Worm (Caenorhabditis elegans) whole organism, L2 larva: ENCODE results near the gene srb-16.

ENCODE experiments used
- lin-13 ChIP-seq: fragments of 150-350 bp; optimal IDR thresholded peaks from 2 replicates; lab custom pipeline; 2014; ENCODE audit warnings: missing biosample characterization, missing genetic modification reagents, missing genetic modification characterization
- nhr-23 ChIP-seq: fragments of 150-350 bp; optimal IDR thresholded peaks from 2 replicates; lab custom pipeline; 2014; ENCODE audit warnings: missing biosample characterization, missing genetic modification reagents, missing genetic modification characterization
- nhr-6 ChIP-seq: fragments of 150-350 bp; optimal IDR thresholded peaks from 2 replicates; lab custom pipeline; 2014; ENCODE audit warnings: missing biosample characterization, missing genetic modification characterization
- zag-1 ChIP-seq: fragments of 150-350 bp; optimal IDR thresholded peaks from 2 replicates; lab custom pipeline; 2014; ENCODE audit warnings: missing biosample characterization, missing genetic modification characterization

ce11 chrII:5186870-5187269 lies 36.1 kb upstream of the srb-16 start:
- TF ChIP-seq nhr-6 (no peak), lin-13 (GFP tag; lab: Kevin White, UChicago) (no peak), zag-1 (tag; lab: Kevin White, UChicago) (no peak), nhr-23 (no peak)
